Worm (Caenorhabditis elegans) whole organism, L4 larva: ENCODE data around the gene C45B2.3.

ENCODE experiments used
- aly-2 ChIP-seq: sonication (generic microtip); optimal IDR thresholded peaks from 2 replicates; lab custom pipeline; 2018; ENCODE audit warnings: missing biosample characterization, missing genetic modification characterization
- ama-1 ChIP-seq: fragments of 150-350 bp; optimal IDR thresholded peaks from 2 replicates; lab custom pipeline; 2014; ENCODE audit warnings: inconsistent platforms, mixed read lengths
- ces-1 ChIP-seq: fragments of 150-350 bp; sonication (generic microtip); optimal IDR thresholded peaks from 4 replicates; lab custom pipeline; 2014; ENCODE audit warnings: missing biosample characterization, missing genetic modification reagents, missing genetic modification characterization
- lin-15B ChIP-seq: fragments of 150-350 bp; sonication (generic microtip); optimal IDR thresholded peaks from 3 replicates; lab custom pipeline; 2014; ENCODE audit warnings: missing biosample characterization, missing genetic modification characterization
- lir-3 ChIP-seq: sonication (generic microtip); optimal IDR thresholded peaks from 2 replicates; lab custom pipeline; 2016; ENCODE audit warnings: mild to moderate bottlenecking, missing genetic modification characterization, missing compliant biosample characterization
- nhr-111 ChIP-seq: fragments of 200-800 bp; sonication (Bioruptor generic); optimal IDR thresholded peaks from 2 replicates; lab custom pipeline; 2018; ENCODE audit warnings: mild to moderate bottlenecking, missing genetic modification characterization, missing compliant biosample characterization
- nhr-28 ChIP-seq: fragments of 150-350 bp; optimal IDR thresholded peaks from 2 replicates; lab custom pipeline; 2014; ENCODE audit warnings: missing biosample characterization, missing genetic modification characterization

ce11 chrX:6088718-6089117, 6.0 kb downstream of the C45B2.3 start:
- TF ChIP-seq nhr-111 (no peak), nhr-28 (tag; lab: Kevin White, UChicago) (peak; percentile 21), aly-2 (tag; lab: Kevin White, UChicago) (no peak), lir-3 (tag; lab: Kevin White, UChicago) (no peak), ama-1 (lab: Kevin White, UChicago) (no peak), ces-1 (GFP tag; lab: Kevin White, UChicago) (no peak), lin-15B (tag; lab: Kevin White, UChicago) (no peak)
